Fruit fly (Drosophila melanogaster) whole organism, larva: ENCODE measurements around the gene Pink1.

Experiments
- noc ChIP-seq: fragments of 200-800 bp; sonication (Bioruptor generic); optimal IDR thresholded peaks from 3 replicates; lab custom pipeline; 2019; ENCODE audit warnings: missing biosample characterization, mild to moderate bottlenecking, missing genetic modification characterization, moderate library complexity

The Pink1 gene

DNA sequence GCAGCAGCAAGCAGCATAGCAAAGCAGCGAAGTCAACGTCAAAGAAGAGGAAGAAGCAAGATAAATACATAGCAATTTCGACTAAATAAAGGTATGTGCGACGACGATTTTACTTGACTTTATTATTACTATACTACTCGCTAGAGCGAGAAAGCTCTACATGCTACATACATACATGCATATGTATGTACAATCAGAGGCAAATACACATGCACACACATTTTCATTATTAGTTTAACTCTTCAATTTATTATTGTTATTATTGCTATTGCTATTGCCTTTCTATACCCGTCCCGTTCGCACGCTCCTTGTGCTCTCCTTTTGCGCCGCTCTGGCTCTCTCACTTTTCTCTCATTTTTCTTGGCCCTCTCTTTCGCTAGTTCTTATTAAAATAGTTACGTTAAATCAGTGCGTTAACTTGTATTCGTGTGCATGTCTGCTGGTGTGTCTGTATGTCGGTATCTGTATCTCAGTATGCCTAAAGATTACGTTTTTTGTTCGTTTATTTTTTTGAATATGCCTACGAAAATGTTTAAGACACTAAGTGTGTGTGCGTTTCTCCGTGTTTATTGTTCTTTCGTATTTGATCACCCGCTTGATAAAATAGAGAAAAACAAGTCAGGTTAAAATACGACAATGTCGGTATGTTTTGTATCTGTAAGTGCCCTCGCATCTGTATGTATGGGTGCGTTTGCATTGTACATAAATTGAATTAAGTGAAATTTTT is 16.8 kb downstream of the Pink1 start:
- no peak for TF ChIP-seq noc

dm6 chrX:6700990-6701530 is 17.5 kb downstream of the Pink1 start:
- TF ChIP-seq noc, result no peak

dm6 chrX:6702028-6702433 is 18.4 kb downstream of the Pink1 start:
- TF ChIP-seq noc, result no peak

- no peak for TF ChIP-seq noc
These were observed 19.0 kb downstream of the Pink1 start for dm6 chrX:6702591-6702990.

DNA sequence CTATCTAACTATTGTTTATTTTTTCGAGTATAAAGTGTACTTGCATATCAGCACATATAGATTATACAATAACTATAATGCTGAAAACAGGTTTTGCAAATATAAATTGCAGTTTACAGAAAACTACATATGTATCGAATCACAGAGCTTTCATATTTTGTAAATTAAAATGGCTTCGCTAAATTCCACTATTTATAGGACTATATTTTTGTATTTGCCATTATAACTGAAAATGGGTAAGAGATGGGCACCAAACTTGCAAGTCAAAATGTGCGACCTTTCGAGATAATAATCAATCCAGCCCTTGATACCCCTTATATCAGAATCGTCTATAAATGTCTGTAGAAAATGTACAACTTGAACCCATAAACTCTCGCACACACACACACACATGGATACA is 19.6 kb downstream of the Pink1 start:
- TF ChIP-seq noc, result no peak

DNA sequence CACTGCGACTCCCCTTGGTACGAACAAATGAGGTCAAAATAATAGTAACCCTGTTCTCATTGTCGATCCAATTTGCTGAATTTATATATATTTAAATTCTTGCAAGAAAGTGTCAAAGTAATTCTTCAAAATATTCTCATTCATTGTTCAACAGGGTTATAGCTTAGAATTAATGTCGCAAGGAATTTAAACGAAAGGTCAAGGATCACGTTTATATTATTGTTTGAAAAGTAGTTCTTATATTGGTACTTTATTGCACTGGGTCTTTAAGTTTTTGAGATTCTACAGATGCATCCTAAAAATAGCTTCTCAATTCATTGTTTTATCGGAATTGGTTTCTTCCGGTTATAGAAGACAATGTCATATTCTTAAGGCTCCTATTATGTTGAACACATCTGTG is 20.4 kb downstream of the Pink1 start:
- TF ChIP-seq noc, result no peak

- TF ChIP-seq noc, result peak; percentile 39
These were observed 21.6 kb downstream of the Pink1 start for dm6 chrX:6705059-6705802.

dm6 chrX:6705890-6706289 is 22.3 kb downstream of the Pink1 start:
- TF ChIP-seq noc, result no peak

- peak; percentile 13 for TF ChIP-seq noc
These were observed 23.1 kb downstream of the Pink1 start for dm6 chrX:6706570-6707306.

dm6 chrX:6708138-6708537 is 24.5 kb downstream of the Pink1 start:
- TF ChIP-seq noc, result no peak

DNA sequence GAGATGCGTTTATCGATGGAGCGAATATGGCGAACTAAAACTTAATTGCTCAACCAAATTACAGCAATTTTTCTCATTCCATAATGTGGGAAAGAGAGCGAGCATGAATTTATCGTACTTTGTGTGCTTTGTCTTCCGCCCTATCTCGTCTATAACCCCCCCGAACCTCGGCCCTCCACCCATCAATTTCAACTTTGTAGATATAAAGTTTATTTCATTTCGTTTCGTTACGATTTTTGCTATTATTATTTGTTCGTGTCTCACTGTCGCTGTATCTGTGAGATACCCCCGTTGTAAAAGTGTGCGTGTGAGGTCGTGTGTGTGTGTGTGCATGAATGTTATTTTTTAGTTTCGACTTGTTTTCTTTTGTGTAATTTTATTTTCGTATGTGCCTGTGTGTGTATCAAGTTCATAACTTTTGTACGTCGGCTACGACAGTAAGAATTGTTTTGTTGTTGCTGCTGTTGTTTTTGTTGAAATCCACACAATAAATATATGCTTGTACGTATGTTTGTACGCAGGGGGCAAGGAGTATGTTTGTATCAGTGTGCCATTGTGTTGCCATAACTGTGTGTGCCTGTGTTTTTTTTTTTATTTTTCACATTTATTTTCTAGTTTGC is 25.1 kb downstream of the Pink1 start:
- no peak for TF ChIP-seq noc

DNA sequence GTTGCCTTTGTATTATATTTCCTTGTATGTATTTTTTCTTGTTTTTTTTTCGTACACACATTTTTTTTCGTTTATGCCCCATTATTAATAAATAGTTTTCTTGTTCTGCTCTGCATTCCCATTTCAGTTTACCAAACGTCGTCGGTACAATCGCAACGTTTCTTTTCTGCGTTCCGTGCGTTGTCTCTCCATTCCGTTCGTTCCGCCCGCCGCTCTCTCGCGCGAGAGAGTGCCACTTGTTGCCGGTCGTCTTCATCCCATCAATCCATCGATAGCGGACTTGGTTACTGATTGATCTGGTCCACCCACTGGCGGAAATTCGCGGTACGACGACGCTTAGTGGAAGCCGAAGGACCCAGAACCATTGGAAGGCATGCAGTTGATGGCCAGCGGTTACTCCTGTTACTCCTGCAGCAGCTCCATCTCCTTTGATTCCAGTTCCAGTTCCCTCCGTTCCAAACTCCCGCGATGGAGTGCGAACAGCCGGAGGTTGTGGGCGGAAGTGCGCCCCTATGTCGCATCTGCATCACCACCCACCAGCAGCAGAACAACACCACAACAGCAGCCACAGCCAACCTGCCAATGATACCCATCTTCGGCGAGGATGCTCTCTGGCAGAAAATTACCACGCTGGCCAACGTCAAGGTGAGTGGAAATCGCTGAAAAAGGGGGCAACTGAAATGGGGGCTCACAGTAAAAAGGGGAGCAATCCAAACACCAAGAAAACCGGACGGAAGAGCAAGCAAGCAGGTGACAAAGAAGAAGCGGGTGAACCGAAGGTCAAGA is 25.8 kb downstream of the Pink1 start:
- TF ChIP-seq noc, result no peak

- no peak for TF ChIP-seq noc
These were observed 26.7 kb downstream of the Pink1 start for dm6 chrX:6710258-6710657.

DNA sequence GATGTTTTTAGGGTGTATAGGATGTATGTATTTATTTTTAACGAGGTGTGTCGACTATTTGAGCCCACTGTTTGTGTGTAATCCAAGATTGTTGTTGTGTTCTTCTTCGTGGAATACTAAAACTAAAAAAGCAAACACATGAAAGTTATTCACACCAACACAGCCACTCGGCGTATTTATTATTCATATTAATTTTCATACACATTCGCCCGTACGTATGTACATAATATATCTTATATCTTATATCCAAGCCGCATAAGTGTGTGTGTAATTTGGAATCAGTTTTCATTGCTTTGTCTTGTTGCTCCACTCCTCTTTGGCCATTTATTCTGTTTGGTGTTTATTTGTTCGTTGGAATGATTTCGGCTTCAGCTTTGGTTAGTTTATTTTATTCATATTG is 27.1 kb downstream of the Pink1 start:
- no peak for TF ChIP-seq noc

DNA sequence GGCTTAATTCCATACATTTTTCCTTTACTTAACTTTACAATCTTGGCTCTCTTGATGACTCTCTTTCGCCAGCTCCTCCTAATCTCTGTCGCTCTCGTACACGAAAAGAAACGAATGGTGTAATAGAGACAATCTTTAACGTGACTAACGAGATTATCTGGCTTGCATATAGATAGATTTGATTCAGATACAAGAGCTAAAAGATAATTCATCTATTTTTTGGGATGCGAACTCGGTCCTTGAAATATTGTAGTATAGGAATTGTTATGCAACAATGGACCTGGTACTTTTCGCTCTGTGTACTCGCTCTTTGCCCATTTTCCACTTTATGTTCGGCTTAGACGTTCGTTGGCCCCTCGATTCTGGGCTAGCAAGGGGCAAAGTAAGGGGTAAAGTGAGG is 27.7 kb downstream of the Pink1 start:
- TF ChIP-seq noc, result peak; percentile 58

DNA sequence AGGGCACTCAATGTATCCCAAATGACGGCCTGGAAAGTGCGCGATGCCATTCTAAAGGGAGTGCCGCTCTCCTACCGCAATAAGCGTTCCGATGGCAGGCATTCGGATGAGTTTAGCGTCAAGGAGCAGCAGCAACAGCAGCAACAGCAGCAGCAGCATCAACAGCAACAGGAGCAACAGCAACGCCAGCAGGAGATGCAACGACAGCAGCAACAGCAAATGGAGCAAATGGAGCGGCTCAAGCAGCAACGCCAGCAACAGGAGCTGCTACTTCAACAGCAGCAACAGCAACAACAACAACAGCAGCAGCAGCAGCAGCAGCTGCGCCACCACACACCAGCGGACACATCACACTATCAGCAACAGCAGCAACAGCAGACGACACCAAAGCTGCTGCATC is 32.6 kb downstream of the Pink1 start:
- no peak for TF ChIP-seq noc
